Fruit fly (Drosophila melanogaster): ENCODE data around the gene CG7341.

CG7341 gene

dm6 chr3L:18106021-18106944, 6.5 kb upstream of the CG7341 start, which contains the start of the genes CG13698 and mRpS26 (continued):
- TF ChIP-seq HHEX (GFP tag; optimal IDR thresholded peaks at IDR 0.05) (peak; percentile 56), CG11247 (GFP tag; IDR thresholded peaks at IDR 0.05) (0 out of 2 replicates have a peak, but pooled peaks have one; percentile 57), oc (tag; optimal IDR thresholded peaks at IDR 0.05) (peak; percentile 59), CG12769 (tag; optimal IDR thresholded peaks at IDR 0.05) (peak; percentile 68), CG14710 (tag; optimal IDR thresholded peaks at IDR 0.05) (peak; percentile 72), Gsc (GFP tag; IDR thresholded peaks at IDR 0.05) (no peak), hbn (GFP tag; IDR thresholded peaks at IDR 0.05; ENCODE audit: partially characterized antibody) (no peak), lbe (GFP tag; optimal IDR thresholded peaks at IDR 0.05) (peak; percentile 33), sd (tag; optimal IDR thresholded peaks at IDR 0.05) (peak; percentile 18), CG8290 (GFP tag; optimal IDR thresholded peaks at IDR 0.05) (peak; percentile 44), CG8290 (tag; optimal IDR thresholded peaks at IDR 0.05) (peak in 1 of 2 experiments; percentile 66), Lhr (GFP tag; optimal IDR thresholded peaks at IDR 0.05) (peak; percentile 65), odd (GFP tag; optimal IDR thresholded peaks at IDR 0.05) (peak; percentile 65), CG17612 (GFP tag; IDR thresholded peaks at IDR 0.05) (no peak), Ada2b (GFP tag; IDR thresholded peaks at IDR 0.05) (no peak), CG15479 (GFP tag; optimal IDR thresholded peaks at IDR 0.05) (peak; percentile 7), vvl (GFP tag; IDR thresholded peaks at IDR 0.05) (peak; percentile 18; the same call in 1 of the 2 replicates), hth (optimal IDR thresholded peaks at IDR 0.05) (no peak), CG7963 (GFP tag; IDR thresholded peaks at IDR 0.05; ENCODE audit: partially characterized antibody) (no peak), Hand (GFP tag; optimal IDR thresholded peaks at IDR 0.05) (peak; percentile 57), wdn (GFP tag; IDR thresholded peaks at IDR 0.05) (no peak), fd3F (GFP tag; optimal IDR thresholded peaks at IDR 0.05) (peak; percentile 68), CG14441 (GFP tag; IDR thresholded peaks at IDR 0.05) (peak; percentile 37), Ets65A (GFP tag) (peak; percentile 91), z (GFP tag; IDR thresholded peaks at IDR 0.05) (no peak), Dp (GFP tag; optimal IDR thresholded peaks at IDR 0.05) (peak; percentile 7), inv (GFP tag; IDR thresholded peaks at IDR 0.05; ENCODE audit: partially characterized antibody) (peak; percentile 44; the same call in 1 of the 2 replicates), fu2 (GFP tag; optimal IDR thresholded peaks at IDR 0.05) (no peak), D19B (GFP tag; optimal IDR thresholded peaks at IDR 0.05) (peak; percentile 58), grau (tag; optimal IDR thresholded peaks at IDR 0.05) (peak; percentile 76), h (optimal IDR thresholded peaks at IDR 0.05) (no peak), Xbp1 (GFP tag; optimal IDR thresholded peaks at IDR 0.05) (peak; percentile 80), Sry-β (GFP tag; optimal IDR thresholded peaks at IDR 0.05) (peak; percentile 94), CG1233 (GFP tag; optimal IDR thresholded peaks at IDR 0.05) (peak; percentile 58), CTCF (GFP tag; optimal IDR thresholded peaks at IDR 0.05) (no peak), CG12744 (GFP tag; optimal IDR thresholded peaks at IDR 0.05) (no peak), Dip2 (GFP tag; IDR thresholded peaks at IDR 0.05) (no peak), C15 (GFP tag; IDR thresholded peaks at IDR 0.05) (no peak), Pdp1 (GFP tag; optimal IDR thresholded peaks at IDR 0.05) (peak; percentile 2 to 99), CG34376 (GFP tag; optimal IDR thresholded peaks at IDR 0.05) (peak; percentile 67), exex (tag; optimal IDR thresholded peaks at IDR 0.05) (peak; percentile 27), NC2β (GFP tag; optimal IDR thresholded peaks at IDR 0.05) (no peak), Atf6 (GFP tag; IDR thresholded peaks at IDR 0.05) (peak; percentile 66), CG10147 (GFP tag; optimal IDR thresholded peaks at IDR 0.05) (peak; percentile 65), ap (GFP tag; IDR thresholded peaks at IDR 0.05) (0 out of 2 replicates have a peak, but pooled peaks have one; percentile 12), ATbp (GFP tag; optimal IDR thresholded peaks at IDR 0.05) (peak; percentile 41), Asciz (GFP tag; optimal IDR thresholded peaks at IDR 0.05) (peak; percentile 41), CG12942 (GFP tag; optimal IDR thresholded peaks at IDR 0.05) (peak; percentile 65), pnt (GFP tag; optimal IDR thresholded peaks at IDR 0.05) (no peak)

All from whole organism, embryonic.